Worm (Caenorhabditis elegans): ENCODE results near the gene C39H7.4.
A peak's percentile ranks its signal among the peaks of the same experiment; 100 is the strongest.

Gene C39H7.4

ce11 chrIV:5659461-5659860, 45.1 kb upstream of the C39H7.4 start:
- peak; percentile 75 for TF ChIP-seq elt-2 (tag; optimal IDR thresholded peaks at IDR 0.05)
- TF ChIP-seq hlh-6 (tag; optimal IDR thresholded peaks at IDR 0.05): no peak
- TF ChIP-seq ztf-16 (tag; optimal IDR thresholded peaks at IDR 0.05): no peak
- TF ChIP-seq dmd-4 (tag; optimal IDR thresholded peaks at IDR 0.05; ENCODE audit: borderline replicate concordance): no peak
- TF ChIP-seq pax-1 (tag; optimal IDR thresholded peaks at IDR 0.05): no peak

ce11 chrIV:5658897-5659296, 44.5 kb upstream of the C39H7.4 start:
- TF ChIP-seq syd-9 (tag; optimal IDR thresholded peaks at IDR 0.05): no peak
- no peak for TF ChIP-seq zip-5 (tag; optimal IDR thresholded peaks at IDR 0.05)
- no peak for TF ChIP-seq ceh-9 (tag; optimal IDR thresholded peaks at IDR 0.05)
- no peak for TF ChIP-seq ceh-48 (tag; optimal IDR thresholded peaks at IDR 0.05)
- no peak for TF ChIP-seq fax-1 (tag; optimal IDR thresholded peaks at IDR 0.05)
- TF ChIP-seq pat-9 (tag; optimal IDR thresholded peaks at IDR 0.05): no peak
- TF ChIP-seq mec-3 (tag; optimal IDR thresholded peaks at IDR 0.05; ENCODE audit: borderline replicate concordance): no peak
- no peak for TF ChIP-seq K02D7.2 (tag; optimal IDR thresholded peaks at IDR 0.05)
- no peak for TF ChIP-seq unc-3 (GFP tag; conservative IDR thresholded peaks at IDR 0.05)
- TF ChIP-seq unc-3 (tag; optimal IDR thresholded peaks at IDR 0.05): no peak
- no peak for TF ChIP-seq unc-86 (tag; optimal IDR thresholded peaks at IDR 0.05)
- no peak for TF ChIP-seq pax-1 (tag; optimal IDR thresholded peaks at IDR 0.05)

- TF ChIP-seq F13H6.1 (tag; optimal IDR thresholded peaks at IDR 0.05): no peak
- no peak for TF ChIP-seq fax-1 (tag; optimal IDR thresholded peaks at IDR 0.05)
- no peak for TF ChIP-seq fkh-10 (GFP tag; optimal IDR thresholded peaks at IDR 0.05)
- TF ChIP-seq ceh-22 (tag; optimal IDR thresholded peaks at IDR 0.05): no peak
- no peak for TF ChIP-seq eyg-1 (tag; optimal IDR thresholded peaks at IDR 0.05)
- no peak for TF ChIP-seq nhr-11 (tag; optimal IDR thresholded peaks at IDR 0.05)
- no peak for TF ChIP-seq rnt-1 (tag; optimal IDR thresholded peaks at IDR 0.05)
- no peak for TF ChIP-seq lin-11 (tag; optimal IDR thresholded peaks at IDR 0.05)
- no peak for TF ChIP-seq pqm-1 (tag; optimal IDR thresholded peaks at IDR 0.05)
- TF ChIP-seq ref-2 (tag; optimal IDR thresholded peaks at IDR 0.05): no peak
- TF ChIP-seq zip-5 (tag; optimal IDR thresholded peaks at IDR 0.05): no peak
- no peak for TF ChIP-seq ceh-48 (tag; optimal IDR thresholded peaks at IDR 0.05)
- no peak for TF ChIP-seq lim-6 (tag; optimal IDR thresholded peaks at IDR 0.05)
- no peak for TF ChIP-seq hlh-15 (tag; optimal IDR thresholded peaks at IDR 0.05)
- no peak for TF ChIP-seq elt-2 (tag; optimal IDR thresholded peaks at IDR 0.05)
- no peak for TF ChIP-seq dve-1 (tag; optimal IDR thresholded peaks at IDR 0.05)
- no peak for TF ChIP-seq ceh-18 (tag; optimal IDR thresholded peaks at IDR 0.05)
- no peak for TF ChIP-seq ceh-30 (tag; optimal IDR thresholded peaks at IDR 0.05)
Observed at ce11 chrIV:5658225-5658624, 43.8 kb upstream of the C39H7.4 start.

- no peak for TF ChIP-seq ceh-6 (GFP tag; optimal IDR thresholded peaks at IDR 0.05)
- TF ChIP-seq nfya-1 (tag; optimal IDR thresholded peaks at IDR 0.05): peak; percentile 79
- TF ChIP-seq hlh-6 (tag; optimal IDR thresholded peaks at IDR 0.05): no peak
- no peak for TF ChIP-seq ceh-45 (GFP tag; IDR thresholded peaks at IDR 0.05)
- no peak for TF ChIP-seq sox-4 (tag; optimal IDR thresholded peaks at IDR 0.05)
- TF ChIP-seq che-1 (tag; optimal IDR thresholded peaks at IDR 0.05): no peak
- TF ChIP-seq pag-3 (tag; optimal IDR thresholded peaks at IDR 0.05; ENCODE audit: borderline replicate concordance): no peak
- TF ChIP-seq syd-9 (tag; optimal IDR thresholded peaks at IDR 0.05): no peak
- no peak for TF ChIP-seq ceh-22 (tag; optimal IDR thresholded peaks at IDR 0.05)
- peak; percentile 35 for TF ChIP-seq ceh-31 (tag; optimal IDR thresholded peaks at IDR 0.05)
- no peak for TF ChIP-seq sox-2 (GFP tag; IDR thresholded peaks at IDR 0.05)
- no peak for TF ChIP-seq sdc-2 (tag; optimal IDR thresholded peaks at IDR 0.05)
- TF ChIP-seq ceh-24 (tag; optimal IDR thresholded peaks at IDR 0.05): no peak
- no peak for TF ChIP-seq npax-4 (tag; optimal IDR thresholded peaks at IDR 0.05)
- TF ChIP-seq fax-1 (tag; optimal IDR thresholded peaks at IDR 0.05): no peak
- no peak for TF ChIP-seq pha-2 (tag; optimal IDR thresholded peaks at IDR 0.05)
- no peak for TF ChIP-seq madf-2 (tag; optimal IDR thresholded peaks at IDR 0.05)
- peak; percentile 88 for TF ChIP-seq hlh-30 (tag; optimal IDR thresholded peaks at IDR 0.05; ENCODE audit: insufficient read depth)
- no peak for TF ChIP-seq dmd-4 (tag; optimal IDR thresholded peaks at IDR 0.05; ENCODE audit: borderline replicate concordance)
- TF ChIP-seq ama-1 (optimal IDR thresholded peaks at IDR 0.05): no peak
- TF ChIP-seq C38D4.7 (GFP tag; optimal IDR thresholded peaks at IDR 0.05): no peak
- TF ChIP-seq eyg-1 (tag; optimal IDR thresholded peaks at IDR 0.05): no peak
- TF ChIP-seq dve-1 (tag; optimal IDR thresholded peaks at IDR 0.05): peak; percentile 35
- TF ChIP-seq ets-4 (tag; optimal IDR thresholded peaks at IDR 0.05): no peak
- no peak for TF ChIP-seq C08G9.2 (tag; optimal IDR thresholded peaks at IDR 0.05)
Observed at ce11 chrIV:5657126-5657666, 42.8 kb upstream of the C39H7.4 start.
